Fruit fly (Drosophila melanogaster) whole organism, pupa: Measurements from ENCODE around the gene CG3808.

Experiments
- CG14655 ChIP-seq: fragments of 200-800 bp; sonication (Bioruptor generic); optimal IDR thresholded peaks from 3 replicates; lab custom pipeline; 2017; ENCODE audit warnings: mild to moderate bottlenecking, missing biosample characterization, missing genetic modification reagents, missing genetic modification characterization
- CG9948 ChIP-seq: fragments of 200-800 bp; sonication (Bioruptor generic); optimal IDR thresholded peaks from 2 replicates; lab custom pipeline; 2018; ENCODE audit warnings: missing biosample characterization, mild to moderate bottlenecking, missing genetic modification characterization, moderate library complexity
- Snoo ChIP-seq: fragments of 200-800 bp; sonication (Bioruptor generic); optimal IDR thresholded peaks from 3 replicates; lab custom pipeline; 2017; ENCODE audit warnings: missing biosample characterization, mild to moderate bottlenecking, missing genetic modification characterization, inconsistent platforms
- gl ChIP-seq: fragments of 200-800 bp; sonication (Bioruptor generic); optimal IDR thresholded peaks from 2 replicates; lab custom pipeline; 2018; ENCODE audit warnings: missing biosample characterization, mild to moderate bottlenecking, missing genetic modification characterization

- TF ChIP-seq gl (tag; lab: Kevin White, UChicago) (no peak), CG9948 (tag; lab: Kevin White, UChicago) (no peak), Snoo (tag; lab: Kevin White, UChicago) (no peak), CG14655 (GFP tag; lab: Kevin White, UChicago) (no peak)
These were observed 18.9 kb upstream of the CG3808 start for dm6 chr3L:19019308-19019749.
